Worm (Caenorhabditis elegans) whole organism, late embryonic: Measurements from ENCODE around the gene H02F09.2.

ENCODE experiments used
- pha-4 ChIP-seq: fragments of 150-350 bp; optimal IDR thresholded peaks from 2 replicates; lab custom pipeline; 2018; ENCODE audit warnings: missing biosample characterization, missing genetic modification reagents, missing genetic modification characterization
- tbx-2 ChIP-seq: sonication (generic microtip); optimal IDR thresholded peaks from 2 replicates; lab custom pipeline; 2016; ENCODE audit warnings: missing genetic modification characterization, missing compliant biosample characterization

ce11 chrX:1578682-1579081 lies 6.6 kb downstream of the H02F09.2 start:
- TF ChIP-seq pha-4 (tag; lab: Kevin White, UChicago) (no peak), tbx-2 (no peak)
